Worm (Caenorhabditis elegans) whole organism, L4 larva: ENCODE results near the gene ZK622.1.

Source experiments
- F10B5.3 ChIP-seq: sonication (generic microtip); optimal IDR thresholded peaks from 2 replicates; lab custom pipeline; 2016; ENCODE audit warnings: mild to moderate bottlenecking, missing genetic modification characterization, missing compliant biosample characterization
- F37D6.2 ChIP-seq: sonication (generic microtip); optimal IDR thresholded peaks from 2 replicates; lab custom pipeline; 2016; ENCODE audit warnings: mild to moderate bottlenecking, missing genetic modification characterization, missing compliant biosample characterization
- F44E2.7 ChIP-seq: fragments of 200-800 bp; sonication (Bioruptor generic); IDR thresholded peaks from 2 replicates; pipeline ENCODE4 v2.1.2; 2022; ENCODE audit warnings: missing genetic modification characterization, missing compliant biosample characterization
- R02D3.7 ChIP-seq: fragments of 150-350 bp; sonication (generic microtip); optimal IDR thresholded peaks from 3 replicates; lab custom pipeline; 2014; ENCODE audit warnings: missing biosample characterization, missing genetic modification characterization
- Y5F2A.4 ChIP-seq: fragments of 200-800 bp; sonication (Bioruptor generic); optimal IDR thresholded peaks from 2 replicates; lab custom pipeline; 2018; ENCODE audit warnings: mild to moderate bottlenecking, missing genetic modification characterization, missing compliant biosample characterization
- ZK337.2 ChIP-seq: fragments of 200-800 bp; sonication (Bioruptor generic); IDR thresholded peaks from 2 replicates; pipeline ENCODE4 v1.3.6; 2022; ENCODE audit warnings: missing genetic modification reagents, missing genetic modification characterization, missing compliant biosample characterization
- ZK546.5 ChIP-seq, 2 experiments: sonication (generic microtip); optimal IDR thresholded peaks; 2 replicates each; lab custom pipeline; 2017; ENCODE audit warnings: missing biosample characterization in 2 of 2, missing genetic modification characterization in 2 of 2
- aha-1 ChIP-seq: fragments of 150-350 bp; peaks from one replicate; lab custom pipeline; 2014; ENCODE audit warnings: missing biosample characterization, missing genetic modification characterization
- aly-2 ChIP-seq: sonication (generic microtip); optimal IDR thresholded peaks from 2 replicates; lab custom pipeline; 2018; ENCODE audit warnings: missing biosample characterization, missing genetic modification characterization
- cey-2 ChIP-seq: sonication (generic microtip); optimal IDR thresholded peaks from 3 replicates; lab custom pipeline; 2017; ENCODE audit warnings: missing genetic modification characterization, mild to moderate bottlenecking, missing compliant biosample characterization, antibody characterized with exemption, borderline replicate concordance; ENCODE audit not compliant: insufficient read depth
- daf-16 ChIP-seq, 3 experiments: sonication (generic microtip); optimal IDR thresholded peaks; 2 replicates each; lab custom pipeline; 2016 to 2017; ENCODE audit warnings: missing genetic modification characterization in 3 of 3, missing genetic modification reagents in 3 of 3, mild to moderate bottlenecking in 2 of 3, missing compliant biosample characterization in 2 of 3, missing biosample characterization in 1 of 3, moderate library complexity in 1 of 3
- dmd-9 ChIP-seq: fragments of 200-800 bp; sonication (Bioruptor generic); IDR thresholded peaks from 2 replicates; pipeline ENCODE4 v1.3.6; 2022; ENCODE audit warnings: missing genetic modification reagents, missing genetic modification characterization, missing compliant biosample characterization
- duxl-1 ChIP-seq: sonication (generic microtip); optimal IDR thresholded peaks from 2 replicates; lab custom pipeline; 2016; ENCODE audit warnings: mild to moderate bottlenecking, missing genetic modification characterization, moderate library complexity, missing compliant biosample characterization; ENCODE audit not compliant: poor library complexity
- dve-1 ChIP-seq: sonication (generic microtip); optimal IDR thresholded peaks from 2 replicates; lab custom pipeline; 2017; ENCODE audit warnings: antibody characterized with exemption, mild to moderate bottlenecking, missing genetic modification characterization, missing compliant biosample characterization; ENCODE audit not compliant: insufficient read depth
- egl-43 ChIP-seq: fragments of 200-800 bp; sonication (Bioruptor generic); IDR thresholded peaks from 2 replicates; pipeline ENCODE4 v1.3.6; 2022; ENCODE audit warnings: missing genetic modification reagents, missing genetic modification characterization, missing compliant biosample characterization
- fkh-10 ChIP-seq: fragments of 150-350 bp; optimal IDR thresholded peaks from 2 replicates; lab custom pipeline; 2014; ENCODE audit warnings: missing biosample characterization, missing genetic modification reagents, missing genetic modification characterization
- fos-1 ChIP-seq: fragments of 150-350 bp; optimal IDR thresholded peaks from 2 replicates; lab custom pipeline; 2014; ENCODE audit warnings: missing biosample characterization, missing genetic modification characterization
- gei-8 ChIP-seq: fragments of 200-800 bp; sonication (Bioruptor generic); optimal IDR thresholded peaks from 2 replicates; lab custom pipeline; 2018; ENCODE audit warnings: mild to moderate bottlenecking, missing genetic modification characterization, missing compliant biosample characterization
- hif-1 ChIP-seq, 2 experiments: sonication (generic microtip); optimal IDR thresholded peaks; 2 replicates each; lab custom pipeline; 2016 to 2017; ENCODE audit warnings: missing compliant biosample characterization in 2 of 2, missing genetic modification characterization in 2 of 2, missing genetic modification reagents in 2 of 2, missing genotype in 2 of 2, mild to moderate bottlenecking in 1 of 2
- hlh-11 ChIP-seq: fragments of 200-800 bp; sonication (Bioruptor generic); optimal IDR thresholded peaks from 2 replicates; lab custom pipeline; 2018; ENCODE audit warnings: mild to moderate bottlenecking, missing genetic modification characterization, missing compliant biosample characterization
- lim-7 ChIP-seq: fragments of 200-800 bp; sonication (Bioruptor generic); IDR thresholded peaks from 2 replicates; pipeline ENCODE4 v1.3.6; 2022; ENCODE audit warnings: missing genetic modification characterization, missing compliant biosample characterization
- lin-13 ChIP-seq: fragments of 150-350 bp; optimal IDR thresholded peaks from 2 replicates; lab custom pipeline; 2014; ENCODE audit warnings: missing biosample characterization, missing genetic modification reagents, missing genetic modification characterization
- lin-38 ChIP-seq: fragments of 200-800 bp; sonication (Bioruptor generic); IDR thresholded peaks from 2 replicates; pipeline ENCODE4 v1.3.6; 2022; ENCODE audit warnings: missing genetic modification reagents, missing genetic modification characterization, missing compliant biosample characterization
- lin-39 ChIP-seq: fragments of 150-350 bp; optimal IDR thresholded peaks from 2 replicates; lab custom pipeline; 2014; ENCODE audit warnings: missing biosample characterization, missing genetic modification reagents, missing genetic modification characterization
- madf-5 ChIP-seq, 2 experiments: fragments of 200-800 bp; sonication (Bioruptor generic); IDR thresholded peaks; 2 replicates each; pipeline ENCODE4 v1.3.6; 2022; ENCODE audit warnings: missing compliant biosample characterization in 2 of 2, missing genetic modification characterization in 2 of 2
- madf-9 ChIP-seq: fragments of 200-800 bp; sonication (Bioruptor generic); conservative IDR thresholded peaks from 2 replicates; pipeline ENCODE4 v1.3.6; 2022; ENCODE audit warnings: missing genetic modification reagents, missing genetic modification characterization, missing compliant biosample characterization
- mdl-1 ChIP-seq, 2 experiments: fragments of 150-350 bp in 1 of 2; sonication (generic microtip) in 1 of 2; optimal IDR thresholded peaks; 2 replicates each; lab custom pipeline; 2014 to 2017; ENCODE audit warnings: missing biosample characterization in 2 of 2, missing genetic modification characterization in 2 of 2
- mdt-29 ChIP-seq: fragments of 200-800 bp; sonication (Bioruptor generic); IDR thresholded peaks from 2 replicates; pipeline ENCODE4 v1.3.6; 2022; ENCODE audit warnings: missing genetic modification reagents, missing genetic modification characterization, missing compliant biosample characterization
- nhr-102 ChIP-seq: sonication (generic microtip); optimal IDR thresholded peaks from 2 replicates; lab custom pipeline; 2016; ENCODE audit warnings: mild to moderate bottlenecking, missing genetic modification characterization, moderate library complexity, missing compliant biosample characterization
- nhr-237 ChIP-seq: sonication (generic microtip); optimal IDR thresholded peaks from 2 replicates; lab custom pipeline; 2017; ENCODE audit warnings: missing biosample characterization, missing genetic modification characterization
- nhr-48 ChIP-seq: sonication (generic microtip); optimal IDR thresholded peaks from 2 replicates; lab custom pipeline; 2016; ENCODE audit warnings: mild to moderate bottlenecking, missing genetic modification characterization, missing compliant biosample characterization
- pha-4 ChIP-seq, 2 experiments: fragments of 150-350 bp in 1 of 2; fragments of 200-800 bp in 1 of 2; sonication (Bioruptor generic) in 1 of 2; IDR thresholded peaks in 1 of 2; optimal IDR thresholded peaks in 1 of 2; 2 replicates each; pipeline versions ENCODE4 v1.3.6 to Lab custom; 2014 to 2022; ENCODE audit warnings: missing genetic modification characterization in 2 of 2, missing genetic modification reagents in 2 of 2, missing biosample characterization in 1 of 2, missing compliant biosample characterization in 1 of 2
- php-3 ChIP-seq: fragments of 200-800 bp; sonication (Bioruptor generic); IDR thresholded peaks from 2 replicates; pipeline ENCODE4 v1.3.6; 2022; ENCODE audit warnings: missing genetic modification reagents, missing genetic modification characterization, missing compliant biosample characterization
- rbr-2 ChIP-seq: sonication (generic microtip); optimal IDR thresholded peaks from 2 replicates; lab custom pipeline; 2016; ENCODE audit warnings: missing genotype, missing genetic modification characterization, missing compliant biosample characterization
- saeg-2 ChIP-seq: fragments of 200-800 bp; sonication (Bioruptor generic); IDR thresholded peaks from 2 replicates; pipeline ENCODE4 v1.3.6; 2022; ENCODE audit warnings: missing genetic modification reagents, missing genetic modification characterization, missing compliant biosample characterization
- spr-1 ChIP-seq: sonication (generic microtip); optimal IDR thresholded peaks from 2 replicates; lab custom pipeline; 2016; ENCODE audit warnings: mild to moderate bottlenecking, missing genetic modification characterization, missing compliant biosample characterization
- spr-3 ChIP-seq: fragments of 200-800 bp; sonication (Bioruptor generic); optimal IDR thresholded peaks from 2 replicates; lab custom pipeline; 2018; ENCODE audit warnings: mild to moderate bottlenecking, missing genetic modification characterization, missing compliant biosample characterization
- tra-1 ChIP-seq: fragments of 200-800 bp; sonication (Bioruptor generic); IDR thresholded peaks from 2 replicates; pipeline ENCODE4 v1.3.6; 2022; ENCODE audit warnings: missing genetic modification reagents, missing genetic modification characterization, missing compliant biosample characterization
- unc-130 ChIP-seq: sonication (generic microtip); optimal IDR thresholded peaks from 2 replicates; lab custom pipeline; 2016; ENCODE audit warnings: missing genetic modification reagents, missing genetic modification characterization, missing compliant biosample characterization
- unc-62 ChIP-seq, 3 experiments: fragments of 150-350 bp in 1 of 3; sonication (generic microtip); optimal IDR thresholded peaks in 2 of 3; peaks in 1 of 3; 1 replicate in 1 of 3; 2 replicates in 2 of 3; lab custom pipeline; 2014 to 2017; ENCODE audit warnings: missing biosample characterization in 3 of 3, missing genetic modification characterization in 3 of 3, missing genetic modification reagents in 3 of 3, missing genotype in 1 of 3
- zip-2 ChIP-seq: fragments of 150-350 bp; optimal IDR thresholded peaks from 2 replicates; lab custom pipeline; 2014; ENCODE audit warnings: missing biosample characterization, missing genetic modification characterization
- ztf-7 ChIP-seq: fragments of 150-350 bp; optimal IDR thresholded peaks from 2 replicates; lab custom pipeline; 2014; ENCODE audit warnings: missing biosample characterization, missing genetic modification characterization

Gene ZK622.1

DNA sequence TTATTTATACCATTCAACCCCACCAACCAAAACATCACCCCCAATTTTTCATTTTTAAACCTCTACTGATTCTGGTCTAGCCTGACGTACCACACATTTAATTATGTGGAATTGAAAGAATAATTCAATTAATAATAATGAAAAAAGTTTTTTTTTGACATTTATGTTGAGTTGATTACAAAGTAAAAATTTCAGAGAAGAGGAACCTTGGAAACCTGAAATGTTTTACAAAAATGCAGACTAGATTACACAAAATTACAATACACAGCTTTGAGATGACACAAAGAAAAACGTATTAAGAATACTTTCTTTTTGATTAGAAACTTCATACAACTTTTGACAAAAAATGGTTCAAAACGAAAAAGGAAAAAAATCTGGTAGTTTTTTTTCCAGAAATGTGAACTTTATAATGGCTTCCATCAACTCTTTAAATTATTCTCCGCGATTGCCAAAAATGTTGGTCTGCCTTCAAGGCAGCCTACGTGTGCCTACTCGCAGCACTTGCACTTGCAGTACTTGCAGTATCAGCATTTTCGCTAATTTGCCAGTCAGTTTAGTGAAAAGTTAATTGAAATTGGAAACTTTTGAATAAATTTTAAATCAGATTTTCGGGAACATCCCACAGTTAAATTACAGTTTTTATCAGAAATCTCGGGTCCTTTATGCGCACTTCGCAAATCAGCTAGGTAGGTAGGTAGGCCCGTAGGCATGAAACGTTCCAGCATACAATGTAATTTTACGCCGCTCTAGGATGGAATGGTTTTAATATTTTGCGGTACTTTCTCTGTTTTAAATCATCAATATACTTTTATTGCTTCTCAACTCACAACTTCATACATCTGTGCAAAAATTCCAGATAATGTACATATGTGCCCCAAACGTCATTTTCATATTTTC is 47.3 kb downstream of the ZK622.1 start (continued):
- no peak for TF ChIP-seq saeg-2
- no peak for TF ChIP-seq tra-1
- no peak for TF ChIP-seq ZK546.5 (tag; optimal IDR thresholded peaks at IDR 0.05; lab: Kevin White, UChicago)
- peak; percentile 92 for TF ChIP-seq aha-1 (tag; lab: Kevin White, UChicago)
- TF ChIP-seq mdl-1 (tag; optimal IDR thresholded peaks at IDR 0.05; lab: Kevin White, UChicago) = no peak
- no peak for TF ChIP-seq madf-9 (GFP tag; lab: Robert Waterston, UW)
- TF ChIP-seq dmd-9 (GFP tag; lab: Robert Waterston, UW) = no peak
- no peak for TF ChIP-seq F37D6.2 (tag; lab: Kevin White, UChicago)
- TF ChIP-seq lin-13 (GFP tag; lab: Kevin White, UChicago) = no peak
- no peak for TF ChIP-seq ztf-7 (tag; lab: Kevin White, UChicago)
- TF ChIP-seq mdt-29 (GFP tag; lab: Robert Waterston, UW) = no peak
- TF ChIP-seq Y5F2A.4 = no peak
- TF ChIP-seq lin-39 (tag; lab: Kevin White, UChicago) = no peak
- 0 out of 4 replicates have a peak, but pooled peaks of 1 of the 2 experiments have one; percentile 13 for TF ChIP-seq madf-5 (GFP tag; IDR thresholded peaks at IDR 0.05; lab: Robert Waterston, UW)
- peak in 1 of 2 experiments; percentile 33 for TF ChIP-seq hif-1 (tag; optimal IDR thresholded peaks at IDR 0.05; lab: Kevin White, UChicago)
- no peak for TF ChIP-seq nhr-237
- TF ChIP-seq daf-16 (GFP tag; optimal IDR thresholded peaks at IDR 0.05; lab: Kevin White, UChicago) = no peak
- TF ChIP-seq daf-16 (tag; optimal IDR thresholded peaks at IDR 0.05; lab: Kevin White, UChicago) = no peak
- 0 out of 2 replicates have a peak, but pooled peaks have one; percentile 43 for TF ChIP-seq egl-43 (GFP tag; lab: Robert Waterston, UW)
- no peak for TF ChIP-seq F44E2.7 (GFP tag; lab: Robert Waterston, UW)
- no peak for TF ChIP-seq nhr-48 (tag; lab: Kevin White, UChicago)
- no peak for TF ChIP-seq R02D3.7 (tag; lab: Kevin White, UChicago)
- no peak for TF ChIP-seq spr-3 (GFP tag; lab: Kevin White, UChicago)
- no peak for TF ChIP-seq spr-1 (tag; lab: Kevin White, UChicago)
- TF ChIP-seq ZK337.2 (GFP tag; lab: Robert Waterston, UW) = no peak
- TF ChIP-seq unc-130 = no peak
- TF ChIP-seq pha-4 (GFP tag; IDR thresholded peaks at IDR 0.05; lab: Robert Waterston, UW) = peak; percentile 37; the same call in 1 of the 2 replicates
- TF ChIP-seq pha-4 (tag; optimal IDR thresholded peaks at IDR 0.05; lab: Kevin White, UChicago) = no peak
- TF ChIP-seq dve-1 (tag; lab: Kevin White, UChicago) = no peak
- TF ChIP-seq php-3 (GFP tag; lab: Robert Waterston, UW) = no peak
- peak; percentile 63 for TF ChIP-seq gei-8 (GFP tag; lab: Kevin White, UChicago)
- no peak for TF ChIP-seq fkh-10 (GFP tag; lab: Kevin White, UChicago)
- peak; percentile 29 for TF ChIP-seq aly-2 (tag; lab: Kevin White, UChicago)

DNA sequence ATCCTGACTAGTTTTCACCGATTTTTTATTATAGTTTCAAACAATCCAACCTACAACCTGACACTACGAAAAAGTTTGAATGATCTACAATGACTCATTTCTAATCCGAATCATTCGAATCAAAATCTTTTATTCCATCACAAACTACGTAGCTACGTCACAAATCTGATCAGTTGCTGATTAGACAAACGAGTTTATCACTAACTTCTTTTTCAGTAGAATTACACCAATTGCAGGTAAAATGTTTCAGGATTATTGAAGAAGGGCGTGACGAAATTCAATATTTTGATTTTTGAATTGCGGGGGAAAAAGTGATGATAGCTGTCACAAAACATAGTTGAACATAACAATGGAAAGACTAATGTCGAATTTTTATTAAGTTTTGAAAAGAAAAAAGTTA is 48.0 kb downstream of the ZK622.1 start:
- no peak for TF ChIP-seq lin-38 (GFP tag; lab: Robert Waterston, UW)
- no peak for TF ChIP-seq unc-62 (GFP tag; optimal IDR thresholded peaks at IDR 0.05 in 1 of 2; lab: Kevin White, UChicago)
- TF ChIP-seq unc-62 (tag; optimal IDR thresholded peaks at IDR 0.05; lab: Kevin White, UChicago) = no peak
- no peak for TF ChIP-seq fos-1
- no peak for TF ChIP-seq mdl-1 (tag; optimal IDR thresholded peaks at IDR 0.05; lab: Kevin White, UChicago)
- TF ChIP-seq nhr-102 (tag; lab: Kevin White, UChicago) = no peak
- no peak for TF ChIP-seq cey-2
- TF ChIP-seq F10B5.3 (tag; lab: Kevin White, UChicago) = no peak
- TF ChIP-seq lim-7 = no peak
- no peak for TF ChIP-seq zip-2
- no peak for TF ChIP-seq rbr-2 (tag; lab: Kevin White, UChicago)
- TF ChIP-seq hlh-11 = no peak
- no peak for TF ChIP-seq aha-1 (tag; lab: Kevin White, UChicago)
- TF ChIP-seq duxl-1 (tag; lab: Kevin White, UChicago) = no peak
